Fruit fly (Drosophila melanogaster) whole organism, prepupa: ENCODE data around the gene CG44006.
A peak's percentile ranks its signal among the peaks of the same experiment; 100 is the strongest.

Experiments
- Blimp-1 ChIP-seq: fragments of 200-800 bp; sonication (Bioruptor generic); optimal IDR thresholded peaks from 3 replicates; lab custom pipeline; 2017; ENCODE audit warnings: missing biosample characterization, missing genetic modification characterization, mild to moderate bottlenecking, moderate library complexity, missing genetic modification reagents
- CG10631 ChIP-seq: fragments of 200-800 bp; sonication (Bioruptor generic); optimal IDR thresholded peaks from 2 replicates; lab custom pipeline; 2016; ENCODE audit warnings: missing biosample characterization, missing genetic modification characterization
- CG10669 ChIP-seq: fragments of 200-800 bp; sonication (Bioruptor generic); optimal IDR thresholded peaks from 3 replicates; lab custom pipeline; 2018; ENCODE audit warnings: missing biosample characterization, mild to moderate bottlenecking, missing genetic modification characterization, moderate library complexity
- CG11294 ChIP-seq: fragments of 200-800 bp; sonication (Bioruptor generic); IDR thresholded peaks from 2 replicates; pipeline ENCODE4 v1.3.6; 2022; ENCODE audit warnings: missing biosample characterization, missing genetic modification characterization
- CG11762 ChIP-seq: fragments of 200-800 bp; sonication (Bioruptor generic); optimal IDR thresholded peaks from 3 replicates; lab custom pipeline; 2016; ENCODE audit warnings: missing biosample characterization, missing genetic modification characterization; ENCODE audit not compliant: insufficient read depth
- CG11902 ChIP-seq: fragments of 200-800 bp; sonication (Bioruptor generic); optimal IDR thresholded peaks from 3 replicates; lab custom pipeline; 2016; ENCODE audit warnings: missing biosample characterization, missing genetic modification characterization
- CG15336 ChIP-seq: fragments of 200-800 bp; sonication (Bioruptor generic); IDR thresholded peaks from 2 replicates; pipeline ENCODE4 v1.3.6; 2022; ENCODE audit warnings: missing biosample characterization, missing genetic modification characterization
- CG1621 ChIP-seq: fragments of 200-800 bp; sonication (Bioruptor generic); optimal IDR thresholded peaks from 3 replicates; lab custom pipeline; 2018; ENCODE audit warnings: missing biosample characterization, mild to moderate bottlenecking, missing genetic modification characterization
- CG16779 ChIP-seq: fragments of 200-800 bp; sonication (Bioruptor generic); optimal IDR thresholded peaks from 3 replicates; lab custom pipeline; 2017; ENCODE audit warnings: missing biosample characterization, mild to moderate bottlenecking, missing genetic modification characterization
- CG31627 ChIP-seq: fragments of 200-800 bp; sonication (Bioruptor generic); optimal IDR thresholded peaks from 3 replicates; lab custom pipeline; 2016; ENCODE audit warnings: missing biosample characterization, missing genetic modification characterization
- CG34406 ChIP-seq: fragments of 200-800 bp; sonication (Bioruptor generic); optimal IDR thresholded peaks from 3 replicates; lab custom pipeline; 2016; ENCODE audit warnings: missing biosample characterization, missing genetic modification characterization
- CG3919 ChIP-seq: fragments of 200-800 bp; sonication (Bioruptor generic); optimal IDR thresholded peaks from 3 replicates; lab custom pipeline; 2016; ENCODE audit warnings: missing biosample characterization, missing genetic modification characterization
- CG4318 ChIP-seq: fragments of 200-800 bp; sonication (Bioruptor generic); optimal IDR thresholded peaks from 3 replicates; lab custom pipeline; 2017; ENCODE audit warnings: missing biosample characterization, mild to moderate bottlenecking, missing genetic modification characterization
- CG6276 ChIP-seq: fragments of 200-800 bp; sonication (Bioruptor generic); optimal IDR thresholded peaks from 2 replicates; lab custom pipeline; 2017; ENCODE audit warnings: missing biosample characterization, mild to moderate bottlenecking, missing genetic modification characterization
- CG6792 ChIP-seq: fragments of 200-800 bp; sonication (Bioruptor generic); optimal IDR thresholded peaks from 3 replicates; lab custom pipeline; 2016; ENCODE audit warnings: missing biosample characterization, missing genetic modification characterization
- CG6808 ChIP-seq: fragments of 200-800 bp; sonication (Bioruptor generic); optimal IDR thresholded peaks from 3 replicates; lab custom pipeline; 2017; ENCODE audit warnings: missing biosample characterization, missing genetic modification characterization, mild to moderate bottlenecking, moderate library complexity, missing genetic modification reagents
- CG6854 ChIP-seq: fragments of 200-800 bp; sonication (Bioruptor generic); optimal IDR thresholded peaks from 2 replicates; lab custom pipeline; 2017; ENCODE audit warnings: missing biosample characterization, mild to moderate bottlenecking, missing genetic modification characterization
- CG7368 ChIP-seq: fragments of 200-800 bp; sonication (Bioruptor generic); optimal IDR thresholded peaks from 3 replicates; lab custom pipeline; 2016; ENCODE audit warnings: missing biosample characterization, missing genetic modification characterization
- CG8319 ChIP-seq: fragments of 200-800 bp; sonication (Bioruptor generic); optimal IDR thresholded peaks from 3 replicates; lab custom pipeline; 2016; ENCODE audit warnings: missing biosample characterization, missing genetic modification characterization
- Eip75B ChIP-seq: fragments of 200-800 bp; sonication (Bioruptor generic); optimal IDR thresholded peaks from 3 replicates; lab custom pipeline; 2016; ENCODE audit warnings: missing biosample characterization, missing genetic modification characterization
- Eip78C ChIP-seq: fragments of 200-800 bp; sonication (Bioruptor generic); peaks from one replicate; lab custom pipeline; 2016; ENCODE audit warnings: missing biosample characterization, missing genetic modification characterization
- Ets21C ChIP-seq: fragments of 200-800 bp; sonication (Bioruptor generic); optimal IDR thresholded peaks from 3 replicates; lab custom pipeline; 2016; ENCODE audit warnings: missing biosample characterization, missing genetic modification characterization
- Hr39 ChIP-seq: fragments of 200-800 bp; sonication (Bioruptor generic); optimal IDR thresholded peaks from 2 replicates; lab custom pipeline; 2016; ENCODE audit warnings: missing biosample characterization, missing genetic modification characterization
- Lpt ChIP-seq: fragments of 200-800 bp; sonication (Bioruptor generic); optimal IDR thresholded peaks from 3 replicates; lab custom pipeline; 2016; ENCODE audit warnings: missing biosample characterization, missing genetic modification characterization
- Met ChIP-seq: fragments of 200-800 bp; sonication (Bioruptor generic); optimal IDR thresholded peaks from 3 replicates; lab custom pipeline; 2016; ENCODE audit warnings: missing biosample characterization, missing genetic modification characterization
- Smox ChIP-seq: fragments of 200-800 bp; sonication (Bioruptor generic); optimal IDR thresholded peaks from 3 replicates; lab custom pipeline; 2016; ENCODE audit warnings: missing biosample characterization, missing genetic modification characterization
- Sox102F ChIP-seq: fragments of 200-800 bp; sonication (Bioruptor generic); optimal IDR thresholded peaks from 2 replicates; lab custom pipeline; 2016; ENCODE audit warnings: missing biosample characterization, mild to moderate bottlenecking, missing genetic modification characterization
- Sox14 ChIP-seq: fragments of 200-800 bp; sonication (Bioruptor generic); optimal IDR thresholded peaks from 3 replicates; lab custom pipeline; 2016; ENCODE audit warnings: missing biosample characterization, missing genetic modification characterization
- Sox15 ChIP-seq: fragments of 200-800 bp; sonication (Bioruptor generic); optimal IDR thresholded peaks from 3 replicates; lab custom pipeline; 2016; ENCODE audit warnings: missing biosample characterization, missing genetic modification characterization
- achi ChIP-seq: fragments of 200-800 bp; sonication (Bioruptor generic); optimal IDR thresholded peaks from 3 replicates; lab custom pipeline; 2016; ENCODE audit warnings: missing biosample characterization, missing genetic modification characterization
- acj6 ChIP-seq: fragments of 200-800 bp; sonication (Bioruptor generic); optimal IDR thresholded peaks from 3 replicates; lab custom pipeline; 2016; ENCODE audit warnings: missing biosample characterization, missing genetic modification characterization
- dsx ChIP-seq: fragments of 200-800 bp; optimal IDR thresholded peaks from 3 replicates; lab custom pipeline; 2019; ENCODE audit warnings: missing biosample characterization, mild to moderate bottlenecking, missing genetic modification characterization, moderate library complexity; ENCODE audit not compliant: poor library complexity, severe bottlenecking
- esn ChIP-seq: fragments of 200-800 bp; sonication (Bioruptor generic); optimal IDR thresholded peaks from 2 replicates; lab custom pipeline; 2016; ENCODE audit warnings: missing biosample characterization, mild to moderate bottlenecking, missing genetic modification characterization, moderate library complexity
- fd59A ChIP-seq: fragments of 200-800 bp; sonication (Bioruptor generic); optimal IDR thresholded peaks from 2 replicates; lab custom pipeline; 2017; ENCODE audit warnings: missing biosample characterization, mild to moderate bottlenecking, missing genetic modification characterization, missing genetic modification reagents
- fd85E ChIP-seq: fragments of 200-800 bp; sonication (Bioruptor generic); optimal IDR thresholded peaks from 3 replicates; lab custom pipeline; 2016; ENCODE audit warnings: missing biosample characterization, missing genetic modification characterization
- fkh ChIP-seq: fragments of 200-800 bp; sonication (Bioruptor generic); optimal IDR thresholded peaks from 3 replicates; lab custom pipeline; 2017; ENCODE audit warnings: missing biosample characterization, mild to moderate bottlenecking, missing genetic modification characterization, moderate library complexity
- lz ChIP-seq: fragments of 200-800 bp; sonication (Bioruptor generic); optimal IDR thresholded peaks from 3 replicates; lab custom pipeline; 2016; ENCODE audit warnings: missing biosample characterization, missing genetic modification characterization
- net ChIP-seq: fragments of 200-800 bp; sonication (Bioruptor generic); optimal IDR thresholded peaks from 3 replicates; lab custom pipeline; 2016; ENCODE audit warnings: missing biosample characterization, missing genetic modification characterization
- pdm3 ChIP-seq: fragments of 200-800 bp; sonication (Bioruptor generic); optimal IDR thresholded peaks from 3 replicates; lab custom pipeline; 2016; ENCODE audit warnings: missing biosample characterization, missing genetic modification characterization
- ss ChIP-seq, 2 experiments: fragments of 200-800 bp; sonication (Bioruptor generic); optimal IDR thresholded peaks; 2 replicates in 1 of 2; 3 replicates in 1 of 2; lab custom pipeline; 2017 to 2018; ENCODE audit warnings: mild to moderate bottlenecking in 2 of 2, missing biosample characterization in 2 of 2, missing genetic modification characterization in 2 of 2, moderate library complexity in 1 of 2
- svp ChIP-seq: fragments of 200-800 bp; sonication (Bioruptor generic); peaks from one replicate; lab custom pipeline; 2016; ENCODE audit warnings: missing biosample characterization, missing genetic modification characterization
- topi ChIP-seq: fragments of 200-800 bp; sonication (Bioruptor generic); optimal IDR thresholded peaks from 3 replicates; lab custom pipeline; 2016; ENCODE audit warnings: missing biosample characterization, missing genetic modification characterization

CG44006 gene

dm6 chr3L:18032478-18033343 lies 37.2 kb downstream of the CG44006 start:
- no peak for TF ChIP-seq CG34406 (GFP tag; lab: Kevin White, UChicago)
- peak; percentile 52 for TF ChIP-seq Eip78C (GFP tag; lab: Kevin White, UChicago)
- TF ChIP-seq CG11294 = no peak
- TF ChIP-seq CG31627 (GFP tag; lab: Kevin White, UChicago) = no peak
- no peak for TF ChIP-seq Blimp-1 (GFP tag; lab: Kevin White, UChicago)
- no peak for TF ChIP-seq CG10631 (GFP tag; lab: Kevin White, UChicago)
- TF ChIP-seq Sox15 = no peak
- peak; percentile 5 for TF ChIP-seq svp (GFP tag; lab: Kevin White, UChicago)
- TF ChIP-seq achi = peak; percentile 43
- TF ChIP-seq Ets21C (GFP tag; lab: Kevin White, UChicago) = no peak
- TF ChIP-seq Lpt (GFP tag; lab: Kevin White, UChicago) = no peak
- TF ChIP-seq dsx (GFP tag; lab: Kevin White, UChicago) = peak; percentile 37
- TF ChIP-seq Eip75B (GFP tag; lab: Kevin White, UChicago) = no peak
- no peak for TF ChIP-seq topi (GFP tag; lab: Kevin White, UChicago)
- TF ChIP-seq esn (GFP tag; lab: Kevin White, UChicago) = no peak
- no peak for TF ChIP-seq CG7368 (GFP tag; lab: Kevin White, UChicago)
- TF ChIP-seq Sox102F (GFP tag; lab: Kevin White, UChicago) = no peak
- TF ChIP-seq CG6792 = no peak
- no peak for TF ChIP-seq CG6276 (GFP tag; lab: Kevin White, UChicago)
- TF ChIP-seq Met (GFP tag; lab: Kevin White, UChicago) = no peak
- TF ChIP-seq Hr39 (GFP tag; lab: Kevin White, UChicago) = no peak
- no peak for TF ChIP-seq net (GFP tag; lab: Kevin White, UChicago)
- TF ChIP-seq fd59A (GFP tag; lab: Kevin White, UChicago) = no peak
- TF ChIP-seq CG6808 (GFP tag; lab: Kevin White, UChicago) = no peak
- TF ChIP-seq Smox = no peak
- no peak for TF ChIP-seq CG3919

- TF ChIP-seq topi (GFP tag; lab: Kevin White, UChicago) (no peak), CG11294 (no peak), fkh (GFP tag; lab: Kevin White, UChicago) (peak; percentile 47), CG8319 (no peak)
Observed at dm6 chr3L:18030301-18030827, 39.6 kb downstream of the CG44006 start.

- no peak for TF ChIP-seq acj6 (GFP tag; lab: Kevin White, UChicago)
- TF ChIP-seq Sox15 = no peak
- no peak for TF ChIP-seq CG10669
- TF ChIP-seq fkh (GFP tag; lab: Kevin White, UChicago) = peak; percentile 99
- TF ChIP-seq CG6854 (GFP tag; lab: Kevin White, UChicago) = no peak
- no peak for TF ChIP-seq CG4318 (GFP tag; lab: Kevin White, UChicago)
- TF ChIP-seq Smox = no peak
- TF ChIP-seq ss (GFP tag; optimal IDR thresholded peaks at IDR 0.05; lab: Kevin White, UChicago) = peak in 1 of 2 experiments; percentile 47
- peak; percentile 73 for TF ChIP-seq Sox14 (GFP tag; lab: Kevin White, UChicago)
- peak; percentile 29 for TF ChIP-seq dsx (GFP tag; lab: Kevin White, UChicago)
- no peak for TF ChIP-seq CG11294
- peak; percentile 4 for TF ChIP-seq Sox102F (GFP tag; lab: Kevin White, UChicago)
- TF ChIP-seq net (GFP tag; lab: Kevin White, UChicago) = no peak
- no peak for TF ChIP-seq fd85E (GFP tag; lab: Kevin White, UChicago)
- peak; percentile 89 for TF ChIP-seq Eip75B (GFP tag; lab: Kevin White, UChicago)
- no peak for TF ChIP-seq pdm3 (GFP tag; lab: Kevin White, UChicago)
- TF ChIP-seq CG11762 = no peak
- TF ChIP-seq CG1621 (tag; lab: Kevin White, UChicago) = peak; percentile 7
- TF ChIP-seq CG34406 (GFP tag; lab: Kevin White, UChicago) = no peak
- TF ChIP-seq fd59A (GFP tag; lab: Kevin White, UChicago) = no peak
- no peak for TF ChIP-seq CG8319
- TF ChIP-seq CG15336 = no peak
- no peak for TF ChIP-seq Met (GFP tag; lab: Kevin White, UChicago)
- TF ChIP-seq lz (GFP tag; lab: Kevin White, UChicago) = no peak
- TF ChIP-seq CG16779 (tag; lab: Kevin White, UChicago) = no peak
- TF ChIP-seq CG3919 = peak; percentile 37
- no peak for TF ChIP-seq CG6792
- no peak for TF ChIP-seq CG11902 (GFP tag; lab: Kevin White, UChicago)
Observed at dm6 chr3L:18029546-18030300, 40.2 kb downstream of the CG44006 start.
